Worm (Caenorhabditis elegans) whole organism, L4/young adult: ENCODE data around the gene C29H12.6.

Experiments used
- W03F9.2 ChIP-seq: fragments of 150-350 bp; optimal IDR thresholded peaks from 2 replicates; lab custom pipeline; 2014; ENCODE audit warnings: missing biosample characterization, missing genetic modification characterization
- dao-5 ChIP-seq: sonication (generic microtip); optimal IDR thresholded peaks from 2 replicates; lab custom pipeline; 2016; ENCODE audit warnings: missing genotype, missing genetic modification characterization, moderate library complexity, missing compliant biosample characterization

ce11 chrII:6113842-6114441 is 4.1 kb downstream of the C29H12.6 start:
- TF ChIP-seq W03F9.2 (tag; lab: Kevin White, UChicago), result no peak
- TF ChIP-seq dao-5 (tag; lab: Kevin White, UChicago), result no peak
